Worm (Caenorhabditis elegans): ENCODE data around the gene best-9.

DNA sequence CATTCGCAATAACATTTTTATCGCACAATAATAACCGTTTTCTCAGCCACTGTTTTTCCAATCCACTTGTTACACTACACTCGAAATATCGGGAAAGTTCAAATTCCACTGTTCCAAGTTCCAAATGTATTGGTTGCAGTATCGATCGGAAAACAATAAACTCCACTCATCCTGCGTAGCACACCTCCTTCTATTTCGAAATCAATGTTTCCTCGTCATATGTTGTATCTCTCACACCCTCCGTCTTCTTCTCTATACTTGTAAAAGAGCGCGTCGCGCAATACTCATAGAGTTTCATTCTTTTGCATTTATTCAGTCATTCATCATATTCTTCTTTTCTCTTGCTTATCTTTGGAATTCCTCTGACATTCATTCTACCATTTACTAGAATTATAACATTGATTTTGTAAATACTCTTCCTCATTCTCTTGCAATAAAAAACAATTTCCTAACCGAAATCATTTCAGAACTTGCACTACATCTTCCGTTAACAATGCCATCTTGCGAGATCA lies 40.7 kb downstream of the best-9 start, which contains the start of gene sup-36:
- TF ChIP-seq flt-1 (GFP tag; IDR thresholded peaks at IDR 0.05): no peak
- TF ChIP-seq tbx-11 (GFP tag; IDR thresholded peaks at IDR 0.05): no peak
- no peak for TF ChIP-seq pes-1 (GFP tag; IDR thresholded peaks at IDR 0.05)
- no peak for TF ChIP-seq ama-1 (optimal IDR thresholded peaks at IDR 0.05)
- no peak for TF ChIP-seq tra-4 (tag; optimal IDR thresholded peaks at IDR 0.05)
- TF ChIP-seq sea-1 (GFP tag; conservative IDR thresholded peaks at IDR 0.05): no peak
- no peak for TF ChIP-seq hmbx-1 (tag; optimal IDR thresholded peaks at IDR 0.05)
- no peak for TF ChIP-seq aly-1 (tag; optimal IDR thresholded peaks at IDR 0.05)
- TF ChIP-seq hmg-4 (GFP tag; optimal IDR thresholded peaks at IDR 0.05): no peak
- TF ChIP-seq tbx-37 (GFP tag; conservative IDR thresholded peaks at IDR 0.05): no peak
- TF ChIP-seq ceh-36 (tag; optimal IDR thresholded peaks at IDR 0.05): no peak
- TF ChIP-seq ceh-13 (GFP tag; optimal IDR thresholded peaks at IDR 0.05): no peak
- no peak for TF ChIP-seq F13C5.2 (tag; optimal IDR thresholded peaks at IDR 0.05)
- TF ChIP-seq ets-7 (tag; optimal IDR thresholded peaks at IDR 0.05): no peak

All from whole organism, early embryonic.